Worm (Caenorhabditis elegans): ENCODE data around the gene ZK105.11.
A peak's percentile ranks its signal among the peaks of the same experiment; 100 is the strongest.

The ZK105.11 gene

DNA sequence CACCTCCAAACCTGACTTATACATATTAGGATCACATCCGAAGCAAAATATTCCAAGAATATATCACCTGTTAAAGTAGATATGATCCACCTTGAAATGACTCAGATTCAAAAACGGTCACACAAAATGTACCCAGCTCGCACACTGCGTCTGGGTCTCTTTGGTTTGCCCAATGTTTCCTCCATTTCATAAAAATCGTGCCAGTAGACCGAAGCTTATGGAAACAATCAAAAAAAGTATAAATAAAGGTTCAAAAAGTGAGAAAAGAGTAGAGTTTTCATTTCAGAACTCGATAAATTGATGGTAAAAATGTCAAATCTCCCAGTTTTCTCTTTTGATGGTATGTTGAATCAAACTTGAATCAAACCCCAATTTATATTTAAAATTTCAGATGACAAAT is 29.3 kb upstream of the ZK105.11 start, which contains the start of gene srr-9:
Gene srr-9 (plus strand): TSS at position 301 of the 400 bp plus-strand sequence.
- TF ChIP-seq unc-39 (tag; optimal IDR thresholded peaks at IDR 0.05) (no peak), ztf-4 (tag; optimal IDR thresholded peaks at IDR 0.05) (no peak), mbf-1 (tag; optimal IDR thresholded peaks at IDR 0.05) (no peak), ceh-16 (tag; optimal IDR thresholded peaks at IDR 0.05) (no peak), gmeb-1 (tag; optimal IDR thresholded peaks at IDR 0.05) (no peak), elt-1 (tag; optimal IDR thresholded peaks at IDR 0.05) (no peak), Y55F3AM.14 (GFP tag; optimal IDR thresholded peaks at IDR 0.05) (no peak), skn-1 (tag; optimal IDR thresholded peaks at IDR 0.05) (no peak), nhr-77 (tag; optimal IDR thresholded peaks at IDR 0.05) (no peak), mab-5 (tag; optimal IDR thresholded peaks at IDR 0.05) (no peak), aly-2 (tag; optimal IDR thresholded peaks at IDR 0.05) (no peak), egl-27 (tag; optimal IDR thresholded peaks at IDR 0.05) (no peak), unc-55 (GFP tag; optimal IDR thresholded peaks at IDR 0.05) (no peak), lsy-2 (tag; optimal IDR thresholded peaks at IDR 0.05) (no peak), sma-9 (GFP tag; optimal IDR thresholded peaks at IDR 0.05) (no peak), sma-9 (tag; optimal IDR thresholded peaks at IDR 0.05) (no peak), lin-39 (tag; optimal IDR thresholded peaks at IDR 0.05) (no peak), mdl-1 (tag; optimal IDR thresholded peaks at IDR 0.05) (no peak)

DNA sequence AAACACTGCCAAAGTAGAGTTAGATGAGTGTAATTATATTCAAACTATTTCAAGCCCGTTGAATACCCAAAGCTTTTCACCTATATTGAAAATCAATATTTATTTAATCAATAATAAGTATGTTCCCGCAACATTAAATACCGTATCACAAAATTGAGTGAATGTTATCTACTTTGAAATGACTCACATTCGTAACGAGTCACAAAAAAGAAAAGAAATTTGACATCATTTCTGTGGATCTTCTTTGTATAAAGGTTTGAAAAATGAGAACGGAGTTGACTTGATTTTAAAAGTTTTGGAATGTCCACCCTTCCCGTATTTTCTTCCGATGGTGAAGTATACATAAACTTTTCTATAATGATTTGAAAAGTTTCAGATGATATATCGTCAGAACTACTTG is 26.9 kb upstream of the ZK105.11 start, which contains the start of gene srr-10:
Gene srr-10 (plus strand): TSS at position 301 of the 400 bp plus-strand sequence.
- TF ChIP-seq nhr-77 (tag; optimal IDR thresholded peaks at IDR 0.05) (no peak), ceh-16 (tag; optimal IDR thresholded peaks at IDR 0.05) (no peak), nhr-6 (tag; optimal IDR thresholded peaks at IDR 0.05) (no peak), aly-2 (tag; optimal IDR thresholded peaks at IDR 0.05) (no peak), mbf-1 (tag; optimal IDR thresholded peaks at IDR 0.05) (no peak), crh-2 (tag; optimal IDR thresholded peaks at IDR 0.05) (no peak), blmp-1 (tag; optimal IDR thresholded peaks at IDR 0.05; ENCODE audit: insufficient read depth) (no peak), dmd-4 (tag; optimal IDR thresholded peaks at IDR 0.05) (no peak), unc-55 (GFP tag; optimal IDR thresholded peaks at IDR 0.05) (no peak), sma-9 (GFP tag; optimal IDR thresholded peaks at IDR 0.05) (no peak), sma-9 (tag; optimal IDR thresholded peaks at IDR 0.05) (no peak), zag-1 (tag; optimal IDR thresholded peaks at IDR 0.05) (no peak), nhr-10 (tag; optimal IDR thresholded peaks at IDR 0.05) (no peak), unc-39 (tag; optimal IDR thresholded peaks at IDR 0.05) (no peak), nhr-129 (tag; optimal IDR thresholded peaks at IDR 0.05) (no peak), skn-1 (tag; optimal IDR thresholded peaks at IDR 0.05) (no peak), Y55F3AM.14 (GFP tag; optimal IDR thresholded peaks at IDR 0.05) (no peak), egl-27 (tag; optimal IDR thresholded peaks at IDR 0.05) (no peak), mab-5 (tag; optimal IDR thresholded peaks at IDR 0.05) (no peak)

DNA sequence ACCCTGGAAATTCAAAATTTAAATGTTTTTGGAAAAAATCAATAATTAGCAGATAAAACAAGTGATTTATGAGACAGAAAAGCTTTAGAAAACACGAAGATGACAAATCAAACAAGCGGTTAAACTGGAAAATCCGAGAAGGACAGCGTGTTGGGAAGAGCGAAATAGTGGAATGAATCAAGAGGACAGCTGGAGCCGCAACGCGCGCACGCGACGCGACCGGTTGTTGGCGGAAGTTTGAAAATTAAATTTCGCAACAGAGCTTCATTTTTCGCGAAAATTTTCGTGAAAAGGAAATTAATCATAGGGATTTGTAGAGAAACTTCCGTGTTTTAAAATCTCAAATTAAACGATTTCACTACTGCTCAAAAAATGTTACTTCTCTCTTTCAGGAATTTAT is 26.5 kb upstream of the ZK105.11 start, which contains the start of gene clic-1:
Gene clic-1 (minus strand): TSS at position 3 of the 400 bp plus-strand sequence.
- TF ChIP-seq ztf-11 (tag; optimal IDR thresholded peaks at IDR 0.05) (no peak), dmd-4 (tag; optimal IDR thresholded peaks at IDR 0.05) (no peak), unc-39 (tag; optimal IDR thresholded peaks at IDR 0.05) (no peak), peb-1 (tag; optimal IDR thresholded peaks at IDR 0.05) (no peak), ztf-1 (GFP tag; conservative IDR thresholded peaks at IDR 0.05) (no peak), lin-11 (tag; optimal IDR thresholded peaks at IDR 0.05) (peak; percentile 48), unc-62 (GFP tag; optimal IDR thresholded peaks at IDR 0.05) (no peak), nhr-11 (tag; optimal IDR thresholded peaks at IDR 0.05) (no peak), gmeb-1 (tag; optimal IDR thresholded peaks at IDR 0.05) (peak; percentile 92), F13H6.1 (tag; optimal IDR thresholded peaks at IDR 0.05) (peak; percentile 53), mab-5 (tag; optimal IDR thresholded peaks at IDR 0.05) (no peak), Y55F3AM.14 (GFP tag; optimal IDR thresholded peaks at IDR 0.05) (no peak), aly-2 (tag; optimal IDR thresholded peaks at IDR 0.05) (no peak), C34F6.9 (tag; optimal IDR thresholded peaks at IDR 0.05) (peak; percentile 78), sma-9 (GFP tag; optimal IDR thresholded peaks at IDR 0.05) (peak; percentile 41), sma-9 (tag; optimal IDR thresholded peaks at IDR 0.05) (no peak), lsy-2 (tag; optimal IDR thresholded peaks at IDR 0.05) (peak; percentile 51 to 72), nhr-129 (tag; optimal IDR thresholded peaks at IDR 0.05) (peak; percentile 40), R02D3.7 (tag; optimal IDR thresholded peaks at IDR 0.05) (no peak), elt-1 (tag; optimal IDR thresholded peaks at IDR 0.05) (no peak), ceh-82 (tag; optimal IDR thresholded peaks at IDR 0.05) (no peak), ZK546.5 (tag; optimal IDR thresholded peaks at IDR 0.05) (no peak), blmp-1 (tag; optimal IDR thresholded peaks at IDR 0.05; ENCODE audit: insufficient read depth) (no peak), mdl-1 (tag; optimal IDR thresholded peaks at IDR 0.05) (peak in 1 of 2 experiments; percentile 51), nhr-237 (tag; optimal IDR thresholded peaks at IDR 0.05) (no peak), ceh-16 (tag; optimal IDR thresholded peaks at IDR 0.05) (no peak), mbf-1 (tag; optimal IDR thresholded peaks at IDR 0.05) (no peak), sem-4 (tag; optimal IDR thresholded peaks at IDR 0.05) (no peak), nhr-10 (tag; optimal IDR thresholded peaks at IDR 0.05) (no peak), sma-3 (GFP tag; optimal IDR thresholded peaks at IDR 0.05) (peak; percentile 21), nhr-6 (tag; optimal IDR thresholded peaks at IDR 0.05) (no peak), nhr-25 (tag; optimal IDR thresholded peaks at IDR 0.05) (no peak), crh-2 (tag; optimal IDR thresholded peaks at IDR 0.05) (peak; percentile 39), skn-1 (tag; optimal IDR thresholded peaks at IDR 0.05) (no peak), nhr-23 (tag; optimal IDR thresholded peaks at IDR 0.05) (no peak), snpc-4 (tag; optimal IDR thresholded peaks at IDR 0.05) (peak; percentile 53), lin-39 (tag; optimal IDR thresholded peaks at IDR 0.05) (no peak), nhr-21 (tag; optimal IDR thresholded peaks at IDR 0.05) (peak; percentile 46), nhr-77 (tag; optimal IDR thresholded peaks at IDR 0.05) (no peak), unc-55 (GFP tag; optimal IDR thresholded peaks at IDR 0.05) (peak; percentile 80), nhr-12 (tag; optimal IDR thresholded peaks at IDR 0.05) (no peak), zag-1 (tag; optimal IDR thresholded peaks at IDR 0.05) (peak; percentile 4), ama-1 (optimal IDR thresholded peaks at IDR 0.05) (peak; percentile 42), egl-27 (tag; optimal IDR thresholded peaks at IDR 0.05) (peak; percentile 7)

Measured in whole organism, L2 larva.